Worm (Caenorhabditis elegans) whole organism, midembryonic: ENCODE results near the gene Y6G8.16.

Source experiments
- T22C8.4 ChIP-seq: fragments of 200-800 bp; sonication (Bioruptor generic); IDR thresholded peaks from 2 replicates; pipeline ENCODE4 v1.3.6; 2022; ENCODE audit warnings: missing genetic modification characterization, missing compliant biosample characterization
- cog-1 ChIP-seq: sonication (generic microtip); optimal IDR thresholded peaks from 2 replicates; lab custom pipeline; 2016; ENCODE audit warnings: missing genetic modification characterization, missing compliant biosample characterization
- flt-1 ChIP-seq: fragments of 200-800 bp; sonication (Bioruptor generic); IDR thresholded peaks from 2 replicates; pipeline ENCODE4 v1.3.6; 2022; ENCODE audit warnings: missing genetic modification characterization, missing compliant biosample characterization
- ref-1 ChIP-seq: fragments of 200-800 bp; sonication (Bioruptor generic); conservative IDR thresholded peaks from 2 replicates; pipeline ENCODE4 v1.3.6; 2022; ENCODE audit warnings: missing genetic modification reagents, missing genetic modification characterization, missing compliant biosample characterization
- tab-1 ChIP-seq: fragments of 200-800 bp; sonication (Bioruptor generic); IDR thresholded peaks from 2 replicates; pipeline ENCODE4 v1.3.6; 2022; ENCODE audit warnings: missing genetic modification characterization, missing compliant biosample characterization
- ztf-23 ChIP-seq: fragments of 200-800 bp; sonication (Bioruptor generic); IDR thresholded peaks from 2 replicates; pipeline ENCODE4 v1.3.6; 2022; ENCODE audit warnings: missing genetic modification reagents, missing genetic modification characterization, missing compliant biosample characterization
- ztf-29 ChIP-seq: fragments of 200-800 bp; sonication (Bioruptor generic); IDR thresholded peaks from 2 replicates; pipeline ENCODE4 v1.3.6; 2022; ENCODE audit warnings: missing genetic modification reagents, missing genetic modification characterization, missing compliant biosample characterization

DNA sequence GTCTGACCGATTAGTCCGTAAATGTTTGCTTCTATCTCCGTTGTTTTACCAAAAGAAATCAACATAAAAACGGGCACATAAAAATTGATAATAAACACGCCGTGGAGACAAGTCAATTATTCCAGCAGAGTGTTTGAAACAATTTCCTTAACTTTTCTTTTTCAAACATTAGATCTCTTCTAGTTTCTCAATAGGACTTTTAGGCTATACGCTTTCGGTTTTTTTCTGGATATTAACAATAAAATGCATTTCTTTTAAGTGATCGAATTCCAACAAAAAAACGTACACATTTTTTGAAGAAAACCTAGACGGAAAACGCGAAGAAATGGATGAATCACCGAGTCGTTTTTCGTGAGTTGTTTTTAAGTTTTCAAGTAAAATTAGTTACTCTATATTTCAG is 47.2 kb upstream of the Y6G8.16 start, which contains the start of gene fbxa-172:
- TF ChIP-seq ztf-29 (GFP tag; lab: Robert Waterston, UW) (no peak), tab-1 (GFP tag; lab: Robert Waterston, UW) (no peak), ref-1 (no peak), T22C8.4 (no peak), ztf-23 (GFP tag; lab: Robert Waterston, UW) (no peak), flt-1 (GFP tag; lab: Robert Waterston, UW) (no peak), cog-1 (tag; lab: Kevin White, UChicago) (no peak)
